Fruit fly (Drosophila melanogaster) whole organism, embryonic: ENCODE data around the gene CG32487.
A peak's percentile ranks its signal among the peaks of the same experiment; 100 is the strongest.

Experiments
- Bgb ChIP-seq: fragments of 200-800 bp; sonication (Bioruptor generic); IDR thresholded peaks from 2 replicates; pipeline ENCODE4 v1.3.6; 2022; ENCODE audit warnings: missing biosample characterization, missing genetic modification characterization; ENCODE audit not compliant: partially characterized antibody
- BtbVII ChIP-seq: fragments of 200-800 bp; sonication (Bioruptor generic); optimal IDR thresholded peaks from 3 replicates; lab custom pipeline; 2017; ENCODE audit warnings: missing biosample characterization, mild to moderate bottlenecking, missing genetic modification characterization
- CG10366 ChIP-seq: fragments of 200-800 bp; sonication (Bioruptor generic); IDR thresholded peaks from 2 replicates; pipeline ENCODE4 v1.3.6; 2022; ENCODE audit warnings: missing biosample characterization, missing genetic modification characterization
- CG12391 ChIP-seq: fragments of 200-800 bp; sonication (Bioruptor generic); optimal IDR thresholded peaks from 3 replicates; lab custom pipeline; 2018; ENCODE audit warnings: missing biosample characterization, mild to moderate bottlenecking, missing genetic modification characterization, moderate library complexity
- CG13775 ChIP-seq: fragments of 200-800 bp; sonication (Bioruptor generic); optimal IDR thresholded peaks from 3 replicates; lab custom pipeline; 2017; ENCODE audit warnings: missing biosample characterization, mild to moderate bottlenecking, missing genetic modification characterization
- CG14710 ChIP-seq: fragments of 200-800 bp; sonication (Bioruptor generic); optimal IDR thresholded peaks from 3 replicates; lab custom pipeline; 2019; ENCODE audit warnings: missing biosample characterization, mild to moderate bottlenecking, missing genetic modification characterization, moderate library complexity
- CG14965 ChIP-seq: fragments of 200-800 bp; sonication (Bioruptor generic); optimal IDR thresholded peaks from 2 replicates; lab custom pipeline; 2016; ENCODE audit warnings: missing biosample characterization, missing genetic modification characterization, borderline replicate concordance
- CG15269 ChIP-seq: fragments of 200-800 bp; sonication (Bioruptor generic); optimal IDR thresholded peaks from 2 replicates; lab custom pipeline; 2018; ENCODE audit warnings: missing biosample characterization, mild to moderate bottlenecking, missing genetic modification characterization, moderate library complexity
- CG17802 ChIP-seq: fragments of 200-800 bp; sonication (Bioruptor generic); optimal IDR thresholded peaks from 2 replicates; lab custom pipeline; 2018; ENCODE audit warnings: missing biosample characterization, mild to moderate bottlenecking, missing genetic modification characterization, moderate library complexity
- CG18764 ChIP-seq: fragments of 200-800 bp; sonication (Bioruptor generic); optimal IDR thresholded peaks from 3 replicates; lab custom pipeline; 2016; ENCODE audit warnings: missing biosample characterization, missing genetic modification characterization
- CG34224 ChIP-seq: fragments of 200-800 bp; sonication (Bioruptor generic); IDR thresholded peaks from 3 replicates; pipeline ENCODE4 v1.3.6; 2022; ENCODE audit warnings: missing biosample characterization, missing genetic modification characterization; ENCODE audit not compliant: partially characterized antibody
- CG34422 ChIP-seq: fragments of 200-800 bp; sonication (Bioruptor generic); IDR thresholded peaks from 3 replicates; pipeline ENCODE4 v1.3.6; 2022; ENCODE audit warnings: missing biosample characterization, missing genetic modification characterization
- CG4360 ChIP-seq: fragments of 200-800 bp; sonication (Bioruptor generic); IDR thresholded peaks from 2 replicates; pipeline ENCODE4 v1.3.6; 2022; ENCODE audit warnings: missing biosample characterization, missing genetic modification characterization
- CG6254 ChIP-seq: fragments of 200-800 bp; sonication (Bioruptor generic); optimal IDR thresholded peaks from 3 replicates; lab custom pipeline; 2017; ENCODE audit warnings: mild to moderate bottlenecking, missing biosample characterization, missing genetic modification reagents, missing genetic modification characterization
- CG6683 ChIP-seq: fragments of 200-800 bp; sonication (Bioruptor generic); optimal IDR thresholded peaks from 2 replicates; lab custom pipeline; 2017; ENCODE audit warnings: missing biosample characterization, mild to moderate bottlenecking, missing genetic modification characterization, missing genetic modification reagents
- CG7357 ChIP-seq: fragments of 200-800 bp; sonication (Bioruptor generic); IDR thresholded peaks from 3 replicates; pipeline ENCODE4 v1.3.6; 2022; ENCODE audit warnings: missing biosample characterization, missing genetic modification characterization
- CG8388 ChIP-seq: fragments of 200-800 bp; sonication (Bioruptor generic); optimal IDR thresholded peaks from 2 replicates; lab custom pipeline; 2019; ENCODE audit warnings: missing biosample characterization, mild to moderate bottlenecking, missing genetic modification characterization, moderate library complexity
- CoRest ChIP-seq: fragments of 200-800 bp; sonication (Bioruptor generic); optimal IDR thresholded peaks from 3 replicates; lab custom pipeline; 2018; ENCODE audit warnings: missing biosample characterization, mild to moderate bottlenecking, missing genetic modification characterization, moderate library complexity
- Doc2 ChIP-seq: fragments of 200-800 bp; sonication (Bioruptor generic); IDR thresholded peaks from 2 replicates; pipeline ENCODE4 v1.3.6; 2022; ENCODE audit warnings: missing biosample characterization, missing genetic modification characterization
- Dref ChIP-seq: fragments of 200-800 bp; sonication (Bioruptor generic); IDR thresholded peaks from 2 replicates; pipeline ENCODE4 v1.3.6; 2022; ENCODE audit warnings: missing biosample characterization, missing genetic modification characterization
- E2f1 ChIP-seq: fragments of 200-800 bp; sonication (Bioruptor generic); IDR thresholded peaks from 2 replicates; pipeline ENCODE4 v1.3.6; 2022; ENCODE audit warnings: missing biosample characterization, missing genetic modification characterization
- Hsf ChIP-seq: fragments of 200-800 bp; sonication (Bioruptor generic); optimal IDR thresholded peaks from 3 replicates; lab custom pipeline; 2016; ENCODE audit warnings: missing biosample characterization, missing genetic modification characterization
- Jarid2 ChIP-seq: fragments of 200-800 bp; sonication (Bioruptor generic); optimal IDR thresholded peaks from 3 replicates; lab custom pipeline; 2017; ENCODE audit warnings: mild to moderate bottlenecking, missing biosample characterization, missing genetic modification reagents, missing genetic modification characterization
- Myb ChIP-seq: fragments of 200-800 bp; sonication (Bioruptor generic); optimal IDR thresholded peaks from 2 replicates; lab custom pipeline; 2016; ENCODE audit warnings: missing biosample characterization, missing genetic modification characterization
- NK7.1 ChIP-seq: fragments of 200-800 bp; sonication (Bioruptor generic); optimal IDR thresholded peaks from 3 replicates; lab custom pipeline; 2016; ENCODE audit warnings: missing biosample characterization, missing genetic modification characterization
- Neu2 ChIP-seq: fragments of 200-800 bp; sonication (Bioruptor generic); optimal IDR thresholded peaks from 3 replicates; lab custom pipeline; 2016; ENCODE audit warnings: missing biosample characterization, missing genetic modification characterization, borderline replicate concordance
- Oli ChIP-seq: fragments of 200-800 bp; sonication (Bioruptor generic); optimal IDR thresholded peaks from 2 replicates; lab custom pipeline; 2018; ENCODE audit warnings: missing biosample characterization, mild to moderate bottlenecking, missing genetic modification characterization, moderate library complexity
- Opbp ChIP-seq: fragments of 200-800 bp; sonication (Bioruptor generic); IDR thresholded peaks from 3 replicates; pipeline ENCODE4 v1.3.6; 2022; ENCODE audit warnings: missing biosample characterization, missing genetic modification characterization; ENCODE audit not compliant: partially characterized antibody
- Poxn ChIP-seq: fragments of 200-800 bp; sonication (Bioruptor generic); IDR thresholded peaks from 2 replicates; pipeline ENCODE4 v1.3.6; 2022; ENCODE audit warnings: missing biosample characterization, missing genetic modification characterization
- Ptx1 ChIP-seq: fragments of 200-800 bp; sonication (Bioruptor generic); IDR thresholded peaks from 2 replicates; pipeline ENCODE4 v1.3.6; 2022; ENCODE audit warnings: missing biosample characterization, missing genetic modification characterization
- al ChIP-seq: fragments of 200-800 bp; sonication (Bioruptor generic); IDR thresholded peaks from 2 replicates; pipeline ENCODE4 v1.3.6; 2022; ENCODE audit warnings: missing biosample characterization, missing genetic modification characterization
- amos ChIP-seq: fragments of 200-800 bp; sonication (Bioruptor generic); IDR thresholded peaks from 2 replicates; pipeline ENCODE4 v1.3.6; 2022; ENCODE audit warnings: missing biosample characterization, missing genetic modification characterization; ENCODE audit not compliant: partially characterized antibody
- bab2 ChIP-seq: fragments of 200-800 bp; sonication (Bioruptor generic); optimal IDR thresholded peaks from 2 replicates; lab custom pipeline; 2016; ENCODE audit warnings: missing biosample characterization, missing genetic modification characterization
- br ChIP-seq: fragments of >200 bp; optimal IDR thresholded peaks from 2 replicates; lab custom pipeline; 2017
- eve ChIP-seq, 2 experiments: fragments of >200 bp; optimal IDR thresholded peaks; 2 replicates each; lab custom pipeline; 2017; ENCODE audit warnings: missing biosample characterization in 2 of 2, missing genetic modification characterization in 2 of 2
- fd96Cb ChIP-seq: fragments of 200-800 bp; sonication (Bioruptor generic); optimal IDR thresholded peaks from 2 replicates; lab custom pipeline; 2018; ENCODE audit warnings: missing biosample characterization, mild to moderate bottlenecking, missing genetic modification characterization, moderate library complexity
- ftz-f1 ChIP-seq: fragments of 200-800 bp; sonication (Bioruptor generic); optimal IDR thresholded peaks from 2 replicates; lab custom pipeline; 2016; ENCODE audit warnings: missing biosample characterization, missing genetic modification characterization
- gt ChIP-seq: fragments of 200-800 bp; sonication (Bioruptor generic); IDR thresholded peaks from 2 replicates; pipeline ENCODE4 v1.3.6; 2022; ENCODE audit warnings: missing biosample characterization, missing genetic modification characterization
- her ChIP-seq: fragments of 200-800 bp; sonication (Bioruptor generic); optimal IDR thresholded peaks from 2 replicates; lab custom pipeline; 2016; ENCODE audit warnings: missing biosample characterization, missing genetic modification characterization
- insv ChIP-seq, 2 experiments: fragments of 200-800 bp; sonication (Bioruptor generic); optimal IDR thresholded peaks; 3 replicates each; lab custom pipeline; 2016 to 2018; ENCODE audit warnings: missing biosample characterization in 2 of 2, missing genetic modification characterization in 2 of 2
- lilli ChIP-seq: fragments of 200-800 bp; sonication (Bioruptor generic); optimal IDR thresholded peaks from 3 replicates; lab custom pipeline; 2016; ENCODE audit warnings: missing biosample characterization, missing genetic modification characterization
- nmo ChIP-seq: fragments of 200-800 bp; sonication (Bioruptor generic); optimal IDR thresholded peaks from 2 replicates; lab custom pipeline; 2018; ENCODE audit warnings: missing biosample characterization, mild to moderate bottlenecking, missing genetic modification characterization, moderate library complexity
- oc ChIP-seq: fragments of 200-800 bp; sonication (Bioruptor generic); optimal IDR thresholded peaks from 2 replicates; lab custom pipeline; 2018; ENCODE audit warnings: missing biosample characterization, mild to moderate bottlenecking, missing genetic modification characterization, moderate library complexity
- phol ChIP-seq: fragments of 200-800 bp; sonication (Bioruptor generic); optimal IDR thresholded peaks from 3 replicates; lab custom pipeline; 2018; ENCODE audit warnings: missing biosample characterization, mild to moderate bottlenecking, missing genetic modification characterization, moderate library complexity
- pzg ChIP-seq: fragments of 200-800 bp; sonication (Bioruptor generic); optimal IDR thresholded peaks from 3 replicates; lab custom pipeline; 2018; ENCODE audit warnings: missing biosample characterization, mild to moderate bottlenecking, missing genetic modification characterization, moderate library complexity
- sna ChIP-seq: fragments of 200-800 bp; sonication (Bioruptor generic); IDR thresholded peaks from 2 replicates; pipeline ENCODE4 v1.3.6; 2022; ENCODE audit warnings: missing biosample characterization, missing genetic modification characterization; ENCODE audit not compliant: partially characterized antibody
- sug ChIP-seq: fragments of 200-800 bp; optimal IDR thresholded peaks from 2 replicates; lab custom pipeline; 2019; ENCODE audit warnings: missing biosample characterization, mild to moderate bottlenecking, missing genetic modification characterization, moderate library complexity
- tap ChIP-seq: fragments of 200-800 bp; optimal IDR thresholded peaks from 3 replicates; lab custom pipeline; 2019; ENCODE audit warnings: missing biosample characterization, mild to moderate bottlenecking, missing genetic modification characterization, moderate library complexity
- tgo ChIP-seq: fragments of 200-800 bp; sonication (Bioruptor generic); IDR thresholded peaks from 3 replicates; pipeline ENCODE4 v1.3.6; 2022; ENCODE audit warnings: missing biosample characterization, missing genetic modification characterization
- tll ChIP-seq, 2 experiments: fragments of 200-800 bp in 1 of 2; fragments of >200 bp in 1 of 2; sonication (Bioruptor generic) in 1 of 2; optimal IDR thresholded peaks; 2 replicates each; lab custom pipeline; 2017 to 2019; ENCODE audit warnings: missing biosample characterization in 2 of 2, missing genetic modification characterization in 2 of 2, mild to moderate bottlenecking in 1 of 2, moderate library complexity in 1 of 2
- tna ChIP-seq: fragments of 200-800 bp; sonication (Bioruptor generic); IDR thresholded peaks from 2 replicates; pipeline ENCODE4 v1.3.6; 2022; ENCODE audit warnings: missing biosample characterization, missing genetic modification characterization; ENCODE audit not compliant: partially characterized antibody

Gene CG32487

dm6 chr3L:2980856-2981255 is 36.2 kb downstream of the CG32487 start, which contains the start of gene CPT2 (continued):
- TF ChIP-seq CG12391 (tag; lab: Kevin White, UChicago) (no peak), tgo (GFP tag; lab: Robert Waterston, UW) (no peak), CG34224 (GFP tag; lab: Robert Waterston, UW) (peak; percentile 87), CG14965 (GFP tag; lab: Kevin White, UChicago) (no peak), tap (tag; lab: Kevin White, UChicago) (no peak), NK7.1 (GFP tag; lab: Kevin White, UChicago) (no peak), eve (GFP tag; optimal IDR thresholded peaks at IDR 0.05; lab: Kevin White, UChicago) (no peak), fd96Cb (tag; lab: Kevin White, UChicago) (no peak), pzg (GFP tag; lab: Kevin White, UChicago) (peak; percentile 44), Dref (GFP tag; lab: Robert Waterston, UW) (peak; percentile 53), phol (tag; lab: Kevin White, UChicago) (no peak), sna (GFP tag; lab: Robert Waterston, UW) (peak; percentile 68; the same call in 1 of the 2 replicates), CG6254 (GFP tag; lab: Kevin White, UChicago) (no peak), lilli (no peak), Bgb (GFP tag; lab: Robert Waterston, UW) (peak; percentile 70), CG15269 (tag; lab: Kevin White, UChicago) (no peak), nmo (GFP tag; lab: Kevin White, UChicago) (no peak), gt (GFP tag; lab: Robert Waterston, UW) (no peak), Opbp (GFP tag; lab: Robert Waterston, UW) (peak; percentile 45; the same call in 2 of the 3 replicates), E2f1 (GFP tag; lab: Robert Waterston, UW) (no peak), CG13775 (GFP tag; lab: Kevin White, UChicago) (no peak), Poxn (no peak), Jarid2 (GFP tag; lab: Kevin White, UChicago) (no peak), CG6683 (GFP tag; lab: Kevin White, UChicago) (no peak), CG14710 (no peak), amos (GFP tag; lab: Robert Waterston, UW) (peak; percentile 59), al (no peak), CG34422 (GFP tag; lab: Robert Waterston, UW) (peak; percentile 21; the same call in 1 of the 3 replicates), her (GFP tag; lab: Kevin White, UChicago) (no peak), CG17802 (tag; lab: Kevin White, UChicago) (no peak), ftz-f1 (GFP tag; lab: Kevin White, UChicago) (no peak), bab2 (GFP tag; lab: Kevin White, UChicago) (no peak), Myb (GFP tag; lab: Kevin White, UChicago) (no peak), Ptx1 (GFP tag; lab: Robert Waterston, UW) (no peak), insv (GFP tag; optimal IDR thresholded peaks at IDR 0.05; lab: Kevin White, UChicago) (no peak), oc (no peak), sug (no peak), CG4360 (peak; percentile 66; the same call in 1 of the 2 replicates), tna (GFP tag; lab: Robert Waterston, UW) (peak; percentile 52; the same call in 1 of the 2 replicates), Neu2 (GFP tag; lab: Kevin White, UChicago) (no peak), CG10366 (no peak), CG18764 (no peak), Oli (tag; lab: Kevin White, UChicago) (no peak), br (lab: Kevin White, UChicago) (no peak), tll (GFP tag; optimal IDR thresholded peaks at IDR 0.05; lab: Kevin White, UChicago) (no peak), Hsf (GFP tag; lab: Kevin White, UChicago) (no peak), Doc2 (GFP tag; lab: Robert Waterston, UW) (no peak), CG7357 (GFP tag; lab: Robert Waterston, UW) (no peak), BtbVII (GFP tag; lab: Kevin White, UChicago) (no peak), CoRest (tag; lab: Kevin White, UChicago) (no peak), CG8388 (GFP tag; lab: Kevin White, UChicago) (no peak)
